Fruit fly (Drosophila melanogaster) whole organism, embryonic: Measurements from ENCODE around the gene Prp3.

Experiments used
- ATbp ChIP-seq: fragments of 200-800 bp; sonication (Bioruptor generic); optimal IDR thresholded peaks from 2 replicates; lab custom pipeline; 2017; ENCODE audit warnings: missing biosample characterization, mild to moderate bottlenecking, missing genetic modification characterization, missing genetic modification reagents
- Adf1 ChIP-seq: fragments of 200-800 bp; sonication (Bioruptor generic); IDR thresholded peaks from 2 replicates; pipeline ENCODE4 v1.3.6; 2022; ENCODE audit warnings: missing biosample characterization, missing genetic modification characterization
- Bgb ChIP-seq: fragments of 200-800 bp; sonication (Bioruptor generic); IDR thresholded peaks from 2 replicates; pipeline ENCODE4 v1.3.6; 2022; ENCODE audit warnings: missing biosample characterization, missing genetic modification characterization; ENCODE audit not compliant: partially characterized antibody
- CG11695 ChIP-seq: fragments of 200-800 bp; sonication (Bioruptor generic); IDR thresholded peaks from 3 replicates; pipeline ENCODE4 v1.3.6; 2022; ENCODE audit warnings: missing biosample characterization, missing genetic modification characterization
- CG12219 ChIP-seq: fragments of 200-800 bp; sonication (Bioruptor generic); optimal IDR thresholded peaks from 3 replicates; lab custom pipeline; 2018; ENCODE audit warnings: missing biosample characterization, mild to moderate bottlenecking, missing genetic modification characterization
- CG12391 ChIP-seq: fragments of 200-800 bp; sonication (Bioruptor generic); optimal IDR thresholded peaks from 3 replicates; lab custom pipeline; 2018; ENCODE audit warnings: missing biosample characterization, mild to moderate bottlenecking, missing genetic modification characterization, moderate library complexity
- CG14050 ChIP-seq: fragments of 200-800 bp; sonication (Bioruptor generic); IDR thresholded peaks from 3 replicates; pipeline ENCODE4 v1.3.6; 2022; ENCODE audit warnings: missing biosample characterization, missing genetic modification characterization
- CG17359 ChIP-seq: fragments of 200-800 bp; sonication (Bioruptor generic); optimal IDR thresholded peaks from 3 replicates; lab custom pipeline; 2018; ENCODE audit warnings: missing biosample characterization, mild to moderate bottlenecking, missing genetic modification characterization, moderate library complexity
- CG17568 ChIP-seq: fragments of 200-800 bp; sonication (Bioruptor generic); optimal IDR thresholded peaks from 2 replicates; lab custom pipeline; 2018; ENCODE audit warnings: missing biosample characterization, mild to moderate bottlenecking, missing genetic modification characterization, moderate library complexity
- CG18262 ChIP-seq: fragments of 200-800 bp; optimal IDR thresholded peaks from 3 replicates; lab custom pipeline; 2019; ENCODE audit warnings: missing biosample characterization, mild to moderate bottlenecking, missing genetic modification characterization, moderate library complexity
- CG2199 ChIP-seq: fragments of 200-800 bp; sonication (Bioruptor generic); IDR thresholded peaks from 3 replicates; pipeline ENCODE4 v1.3.6; 2022; ENCODE audit warnings: missing biosample characterization, missing genetic modification characterization
- CG2202 ChIP-seq: fragments of 200-800 bp; sonication (Bioruptor generic); optimal IDR thresholded peaks from 2 replicates; lab custom pipeline; 2018; ENCODE audit warnings: missing biosample characterization, mild to moderate bottlenecking, missing genetic modification characterization
- CG30431 ChIP-seq: fragments of 200-800 bp; sonication (Bioruptor generic); optimal IDR thresholded peaks from 2 replicates; lab custom pipeline; 2017; ENCODE audit warnings: missing biosample characterization, missing genetic modification characterization
- CG31365 ChIP-seq: fragments of 200-800 bp; sonication (Bioruptor generic); optimal IDR thresholded peaks from 2 replicates; lab custom pipeline; 2018; ENCODE audit warnings: missing biosample characterization, mild to moderate bottlenecking, missing genetic modification characterization
- CG6272 ChIP-seq: fragments of 200-800 bp; sonication (Bioruptor generic); IDR thresholded peaks from 2 replicates; pipeline ENCODE4 v1.3.6; 2022; ENCODE audit warnings: missing biosample characterization, missing genetic modification characterization
- Camta ChIP-seq: fragments of 200-800 bp; sonication (Bioruptor generic); optimal IDR thresholded peaks from 2 replicates; lab custom pipeline; 2016; ENCODE audit warnings: missing biosample characterization, missing genetic modification characterization
- D ChIP-seq, 2 experiments: fragments of 200-800 bp in 1 of 2; fragments of >200 bp in 1 of 2; sonication (Bioruptor generic) in 1 of 2; optimal IDR thresholded peaks; 2 replicates in 1 of 2; 3 replicates in 1 of 2; lab custom pipeline; 2017; ENCODE audit warnings: mild to moderate bottlenecking in 1 of 2, missing biosample characterization in 1 of 2, missing genetic modification characterization in 1 of 2, missing genetic modification reagents in 1 of 2
- Dfd ChIP-seq, 2 experiments: fragments of >200 bp; optimal IDR thresholded peaks; 2 replicates each; lab custom pipeline; 2017; ENCODE audit warnings: missing biosample characterization in 2 of 2, missing genetic modification characterization in 2 of 2
- E2f2 ChIP-seq: fragments of 200-800 bp; sonication (Bioruptor generic); IDR thresholded peaks from 2 replicates; pipeline ENCODE4 v1.3.6; 2022; ENCODE audit warnings: missing biosample characterization, missing genetic modification characterization
- H2.0 ChIP-seq: fragments of 200-800 bp; sonication (Bioruptor generic); IDR thresholded peaks from 2 replicates; pipeline ENCODE4 v1.3.6; 2022; ENCODE audit warnings: missing biosample characterization, missing genetic modification characterization
- Hey ChIP-seq: fragments of 200-800 bp; sonication (Bioruptor generic); optimal IDR thresholded peaks from 3 replicates; lab custom pipeline; 2018; ENCODE audit warnings: missing biosample characterization, mild to moderate bottlenecking, missing genetic modification characterization
- Mad ChIP-seq: fragments of 200-800 bp; sonication (Bioruptor generic); optimal IDR thresholded peaks from 2 replicates; lab custom pipeline; 2016; ENCODE audit warnings: missing biosample characterization, missing genetic modification characterization
- Max ChIP-seq: fragments of 200-800 bp; sonication (Bioruptor generic); optimal IDR thresholded peaks from 2 replicates; lab custom pipeline; 2016; ENCODE audit warnings: missing biosample characterization, mild to moderate bottlenecking, missing genetic modification characterization
- Mrtf ChIP-seq: fragments of 200-800 bp; sonication (Bioruptor generic); IDR thresholded peaks from 3 replicates; pipeline ENCODE4 v1.3.6; 2022; ENCODE audit warnings: missing biosample characterization, missing genetic modification characterization
- NC2β ChIP-seq: fragments of 200-800 bp; sonication (Bioruptor generic); optimal IDR thresholded peaks from 2 replicates; lab custom pipeline; 2016; ENCODE audit warnings: missing biosample characterization, missing genetic modification characterization
- NFAT ChIP-seq: fragments of 200-800 bp; sonication (Bioruptor generic); IDR thresholded peaks from 2 replicates; pipeline ENCODE4 v1.3.6; 2022; ENCODE audit warnings: missing biosample characterization, missing genetic modification characterization
- Pdp1 ChIP-seq, 2 experiments: fragments of 200-800 bp; sonication (Bioruptor generic); optimal IDR thresholded peaks; 3 replicates each; lab custom pipeline; 2016; ENCODE audit warnings: missing biosample characterization in 2 of 2, missing genetic modification characterization in 2 of 2, mild to moderate bottlenecking in 1 of 2, moderate library complexity in 1 of 2
- Ptx1 ChIP-seq: fragments of 200-800 bp; sonication (Bioruptor generic); IDR thresholded peaks from 2 replicates; pipeline ENCODE4 v1.3.6; 2022; ENCODE audit warnings: missing biosample characterization, missing genetic modification characterization
- Sox102F ChIP-seq: fragments of 200-800 bp; sonication (Bioruptor generic); optimal IDR thresholded peaks from 2 replicates; lab custom pipeline; 2018; ENCODE audit warnings: missing biosample characterization, mild to moderate bottlenecking, missing genetic modification characterization, moderate library complexity
- bab2 ChIP-seq: fragments of 200-800 bp; sonication (Bioruptor generic); optimal IDR thresholded peaks from 2 replicates; lab custom pipeline; 2016; ENCODE audit warnings: missing biosample characterization, missing genetic modification characterization
- bbx ChIP-seq: fragments of 200-800 bp; sonication (Bioruptor generic); IDR thresholded peaks from 2 replicates; pipeline ENCODE4 v1.3.6; 2022; ENCODE audit warnings: missing biosample characterization, missing genetic modification characterization; ENCODE audit not compliant: partially characterized antibody
- br ChIP-seq: fragments of >200 bp; optimal IDR thresholded peaks from 2 replicates; lab custom pipeline; 2017
- bsh ChIP-seq, 2 experiments: fragments of 200-800 bp; sonication (Bioruptor generic); optimal IDR thresholded peaks; 2 replicates each; lab custom pipeline; 2017 to 2018; ENCODE audit warnings: mild to moderate bottlenecking in 2 of 2, missing biosample characterization in 2 of 2, missing genetic modification characterization in 2 of 2, moderate library complexity in 1 of 2
- caup ChIP-seq: fragments of 200-800 bp; sonication (Bioruptor generic); optimal IDR thresholded peaks from 3 replicates; lab custom pipeline; 2017; ENCODE audit warnings: missing biosample characterization, mild to moderate bottlenecking, missing genetic modification characterization, moderate library complexity; ENCODE audit not compliant: severe bottlenecking
- corto ChIP-seq: fragments of 200-800 bp; sonication (Bioruptor generic); optimal IDR thresholded peaks from 2 replicates; lab custom pipeline; 2016; ENCODE audit warnings: missing biosample characterization, mild to moderate bottlenecking, missing genetic modification characterization, moderate library complexity
- da ChIP-seq: fragments of 200-800 bp; sonication (Bioruptor generic); optimal IDR thresholded peaks from 2 replicates; lab custom pipeline; 2016; ENCODE audit warnings: missing biosample characterization, missing genetic modification characterization
- ewg ChIP-seq: fragments of 200-800 bp; sonication (Bioruptor generic); optimal IDR thresholded peaks from 3 replicates; lab custom pipeline; 2017; ENCODE audit warnings: mild to moderate bottlenecking, missing biosample characterization, missing genetic modification reagents, missing genetic modification characterization
- fru ChIP-seq: fragments of >200 bp; optimal IDR thresholded peaks from 2 replicates; lab custom pipeline; 2017
- hkb ChIP-seq, 2 experiments: fragments of 200-800 bp in 1 of 2; fragments of >200 bp in 1 of 2; sonication (Bioruptor generic) in 1 of 2; IDR thresholded peaks in 1 of 2; optimal IDR thresholded peaks in 1 of 2; 2 replicates each; pipeline versions ENCODE4 v1.3.6 to Lab custom; 2017 to 2022; ENCODE audit warnings: missing biosample characterization in 1 of 2, missing genetic modification characterization in 1 of 2
- jing ChIP-seq: fragments of 200-800 bp; sonication (Bioruptor generic); optimal IDR thresholded peaks from 2 replicates; lab custom pipeline; 2018; ENCODE audit warnings: missing biosample characterization, mild to moderate bottlenecking, missing genetic modification characterization
- jumu ChIP-seq: fragments of 200-800 bp; sonication (Bioruptor generic); optimal IDR thresholded peaks from 3 replicates; lab custom pipeline; 2016; ENCODE audit warnings: missing biosample characterization, missing genetic modification characterization
- klu ChIP-seq: fragments of 200-800 bp; sonication (Bioruptor generic); IDR thresholded peaks from 2 replicates; pipeline ENCODE4 v1.3.6; 2022; ENCODE audit warnings: missing biosample characterization, missing genetic modification characterization
- pfk ChIP-seq: fragments of 200-800 bp; sonication (Bioruptor generic); optimal IDR thresholded peaks from 2 replicates; lab custom pipeline; 2018; ENCODE audit warnings: missing biosample characterization, mild to moderate bottlenecking, missing genetic modification characterization, moderate library complexity
- pros ChIP-seq: fragments of 200-800 bp; sonication (Bioruptor generic); optimal IDR thresholded peaks from 3 replicates; lab custom pipeline; 2019; ENCODE audit warnings: missing biosample characterization, mild to moderate bottlenecking, missing genetic modification characterization, moderate library complexity
- ro ChIP-seq: fragments of 200-800 bp; sonication (Bioruptor generic); IDR thresholded peaks from 2 replicates; pipeline ENCODE4 v1.3.6; 2022; ENCODE audit warnings: missing biosample characterization, missing genetic modification characterization
- scrt ChIP-seq: fragments of 200-800 bp; sonication (Bioruptor generic); optimal IDR thresholded peaks from 2 replicates; lab custom pipeline; 2018; ENCODE audit warnings: missing biosample characterization, mild to moderate bottlenecking, missing genetic modification characterization, moderate library complexity
- tin ChIP-seq: fragments of 200-800 bp; sonication (Bioruptor generic); optimal IDR thresholded peaks from 3 replicates; lab custom pipeline; 2016; ENCODE audit warnings: missing biosample characterization, missing genetic modification characterization

The Prp3 gene

dm6 chr3L:19902560-19903399, 7.3 kb upstream of the Prp3 start (continued):
- TF ChIP-seq ro (no peak; the same call in 1 of the 2 replicates), CG2202 (tag; lab: Kevin White, UChicago) (peak; percentile 78), CG31365 (tag; lab: Kevin White, UChicago) (peak; percentile 80), pros (GFP tag; lab: Kevin White, UChicago) (peak; percentile 84), Pdp1 (GFP tag; optimal IDR thresholded peaks at IDR 0.05; lab: Kevin White, UChicago) (peak; percentile 91 to 96), Mrtf (peak; percentile 95), H2.0 (GFP tag; lab: Robert Waterston, UW) (peak; percentile 94), Sox102F (peak; percentile 96), Mad (GFP tag; lab: Kevin White, UChicago) (peak; percentile 93), scrt (peak; percentile 91), CG12219 (GFP tag; lab: Kevin White, UChicago) (peak; percentile 96), CG12391 (tag; lab: Kevin White, UChicago) (peak; percentile 93), CG6272 (GFP tag; lab: Robert Waterston, UW) (peak; percentile 84), bab2 (GFP tag; lab: Kevin White, UChicago) (peak; percentile 97), ewg (GFP tag; lab: Kevin White, UChicago) (peak; percentile 84), Camta (peak; percentile 40), CG17359 (tag; lab: Kevin White, UChicago) (peak; percentile 96), CG11695 (GFP tag; lab: Robert Waterston, UW) (peak; percentile 96), jing (GFP tag; lab: Kevin White, UChicago) (peak; percentile 91), pfk (GFP tag; lab: Kevin White, UChicago) (peak; percentile 74), Ptx1 (GFP tag; lab: Robert Waterston, UW) (peak; percentile 96), D (optimal IDR thresholded peaks at IDR 0.05; lab: Kevin White, UChicago) (no peak), D (GFP tag; optimal IDR thresholded peaks at IDR 0.05; lab: Kevin White, UChicago) (peak; percentile 52), tin (GFP tag; lab: Kevin White, UChicago) (peak; percentile 91), Bgb (no peak), Max (GFP tag; lab: Kevin White, UChicago) (peak; percentile 91), bbx (GFP tag; lab: Robert Waterston, UW) (no peak), CG17568 (GFP tag; lab: Kevin White, UChicago) (peak; percentile 85), NFAT (GFP tag; lab: Robert Waterston, UW) (peak; percentile 92), da (GFP tag; lab: Kevin White, UChicago) (peak; percentile 87), CG14050 (peak; percentile 93), hkb (optimal IDR thresholded peaks at IDR 0.05; lab: Kevin White, UChicago) (no peak), hkb (GFP tag; IDR thresholded peaks at IDR 0.05; lab: Robert Waterston, UW) (peak; percentile 96), klu (GFP tag; lab: Robert Waterston, UW) (peak; percentile 83; the same call in 1 of the 2 replicates), Hey (peak; percentile 47), fru (lab: Kevin White, UChicago) (no peak), Adf1 (GFP tag; lab: Robert Waterston, UW) (peak; percentile 78), ATbp (peak; percentile 85), jumu (peak; percentile 91), corto (peak; percentile 97), CG30431 (peak; percentile 84), bsh (GFP tag; optimal IDR thresholded peaks at IDR 0.05; lab: Kevin White, UChicago) (peak; percentile 90 to 95), CG18262 (peak; percentile 87), E2f2 (peak; percentile 79), CG2199 (GFP tag; lab: Robert Waterston, UW) (peak; percentile 93; the same call in 1 of the 3 replicates), br (no peak), Dfd (GFP tag; optimal IDR thresholded peaks at IDR 0.05; lab: Kevin White, UChicago) (no peak), caup (peak; percentile 96), NC2β (GFP tag; lab: Kevin White, UChicago) (peak; percentile 49)
